Worm (Caenorhabditis elegans) whole organism, L4 larva: Measurements from ENCODE around the gene aakg-2.
A peak's percentile ranks its signal among the peaks of the same experiment; 100 is the strongest.
"Not testable (repeated sequence)": the region's sequence is repeated elsewhere in the genome, so short reads cannot be mapped to it uniquely, and the experiment has no call there.

Experiments
- F10B5.3 ChIP-seq: sonication (generic microtip); optimal IDR thresholded peaks from 2 replicates; lab custom pipeline; 2016; ENCODE audit warnings: mild to moderate bottlenecking, missing genetic modification characterization, missing compliant biosample characterization
- T26A8.4 ChIP-seq: fragments of 200-800 bp; sonication (Bioruptor generic); IDR thresholded peaks from 2 replicates; pipeline ENCODE4 v1.3.6; 2022; ENCODE audit warnings: missing genetic modification characterization, missing compliant biosample characterization
- Y105C5A.15 ChIP-seq: fragments of 200-800 bp; sonication (Bioruptor generic); IDR thresholded peaks from 2 replicates; pipeline ENCODE4 v1.3.6; 2022; ENCODE audit warnings: missing genetic modification characterization, missing compliant biosample characterization
- Y5F2A.4 ChIP-seq: fragments of 200-800 bp; sonication (Bioruptor generic); optimal IDR thresholded peaks from 2 replicates; lab custom pipeline; 2018; ENCODE audit warnings: mild to moderate bottlenecking, missing genetic modification characterization, missing compliant biosample characterization
- ZK546.5 ChIP-seq, 2 experiments: sonication (generic microtip); optimal IDR thresholded peaks; 2 replicates each; lab custom pipeline; 2017; ENCODE audit warnings: missing biosample characterization in 2 of 2, missing genetic modification characterization in 2 of 2
- aha-1 ChIP-seq: fragments of 150-350 bp; peaks from one replicate; lab custom pipeline; 2014; ENCODE audit warnings: missing biosample characterization, missing genetic modification characterization
- ceh-32 ChIP-seq: sonication (generic microtip); optimal IDR thresholded peaks from 2 replicates; lab custom pipeline; 2016; ENCODE audit warnings: mild to moderate bottlenecking, missing genetic modification characterization, missing compliant biosample characterization; ENCODE audit not compliant: poor library complexity
- ceh-82 ChIP-seq: sonication (generic microtip); optimal IDR thresholded peaks from 2 replicates; lab custom pipeline; 2017; ENCODE audit warnings: missing biosample characterization, missing genetic modification characterization
- ces-1 ChIP-seq: fragments of 150-350 bp; sonication (generic microtip); optimal IDR thresholded peaks from 4 replicates; lab custom pipeline; 2014; ENCODE audit warnings: missing biosample characterization, missing genetic modification reagents, missing genetic modification characterization
- ctbp-1 ChIP-seq: fragments of 200-800 bp; sonication (Bioruptor generic); IDR thresholded peaks from 2 replicates; pipeline ENCODE4 v1.3.6; 2022; ENCODE audit warnings: missing genetic modification reagents, missing genetic modification characterization, missing compliant biosample characterization
- daf-16 ChIP-seq, 3 experiments: sonication (generic microtip); optimal IDR thresholded peaks; 2 replicates each; lab custom pipeline; 2016 to 2017; ENCODE audit warnings: missing genetic modification characterization in 3 of 3, missing genetic modification reagents in 3 of 3, mild to moderate bottlenecking in 2 of 3, missing compliant biosample characterization in 2 of 3, missing biosample characterization in 1 of 3, moderate library complexity in 1 of 3
- daf-19 ChIP-seq: fragments of 200-800 bp; sonication (Bioruptor generic); conservative IDR thresholded peaks from 2 replicates; pipeline ENCODE4 v1.3.6; 2022; ENCODE audit warnings: missing genetic modification characterization, missing compliant biosample characterization
- dmd-6 ChIP-seq: fragments of 200-800 bp; sonication (Bioruptor generic); IDR thresholded peaks from 2 replicates; pipeline ENCODE4 v1.3.6; 2022; ENCODE audit warnings: missing genetic modification reagents, missing genetic modification characterization, missing compliant biosample characterization
- dmd-8 ChIP-seq: fragments of 200-800 bp; sonication (Bioruptor generic); IDR thresholded peaks from 2 replicates; pipeline ENCODE4 v1.3.6; 2022; ENCODE audit warnings: missing genetic modification characterization, missing compliant biosample characterization
- dmd-9 ChIP-seq: fragments of 200-800 bp; sonication (Bioruptor generic); IDR thresholded peaks from 2 replicates; pipeline ENCODE4 v1.3.6; 2022; ENCODE audit warnings: missing genetic modification reagents, missing genetic modification characterization, missing compliant biosample characterization
- hlh-11 ChIP-seq: fragments of 200-800 bp; sonication (Bioruptor generic); optimal IDR thresholded peaks from 2 replicates; lab custom pipeline; 2018; ENCODE audit warnings: mild to moderate bottlenecking, missing genetic modification characterization, missing compliant biosample characterization
- lin-1 ChIP-seq: fragments of 200-800 bp; sonication (Bioruptor generic); IDR thresholded peaks from 2 replicates; pipeline ENCODE4 v1.3.6; 2022; ENCODE audit warnings: missing genetic modification reagents, missing genetic modification characterization, missing compliant biosample characterization
- madf-5 ChIP-seq, 2 experiments: fragments of 200-800 bp; sonication (Bioruptor generic); IDR thresholded peaks; 2 replicates each; pipeline ENCODE4 v1.3.6; 2022; ENCODE audit warnings: missing compliant biosample characterization in 2 of 2, missing genetic modification characterization in 2 of 2
- nhr-11 ChIP-seq: fragments of 150-350 bp; optimal IDR thresholded peaks from 2 replicates; lab custom pipeline; 2014; ENCODE audit warnings: missing biosample characterization, missing genetic modification characterization
- nhr-28 ChIP-seq: fragments of 150-350 bp; optimal IDR thresholded peaks from 2 replicates; lab custom pipeline; 2014; ENCODE audit warnings: missing biosample characterization, missing genetic modification characterization
- nhr-48 ChIP-seq: sonication (generic microtip); optimal IDR thresholded peaks from 2 replicates; lab custom pipeline; 2016; ENCODE audit warnings: mild to moderate bottlenecking, missing genetic modification characterization, missing compliant biosample characterization
- set-16 ChIP-seq: fragments of 200-800 bp; sonication (Bioruptor generic); IDR thresholded peaks from 2 replicates; pipeline ENCODE4 v1.3.6; 2022; ENCODE audit warnings: missing genetic modification reagents, missing genetic modification characterization, missing compliant biosample characterization
- snpc-1.2 ChIP-seq: fragments of 200-800 bp; sonication (Bioruptor generic); IDR thresholded peaks from 2 replicates; pipeline ENCODE4 v1.3.6; 2022; ENCODE audit warnings: missing genetic modification reagents, missing genetic modification characterization, missing compliant biosample characterization
- spr-3 ChIP-seq: fragments of 200-800 bp; sonication (Bioruptor generic); optimal IDR thresholded peaks from 2 replicates; lab custom pipeline; 2018; ENCODE audit warnings: mild to moderate bottlenecking, missing genetic modification characterization, missing compliant biosample characterization
- unc-62 ChIP-seq, 3 experiments: fragments of 150-350 bp in 1 of 3; sonication (generic microtip); optimal IDR thresholded peaks in 2 of 3; peaks in 1 of 3; 1 replicate in 1 of 3; 2 replicates in 2 of 3; lab custom pipeline; 2014 to 2017; ENCODE audit warnings: missing biosample characterization in 3 of 3, missing genetic modification characterization in 3 of 3, missing genetic modification reagents in 3 of 3, missing genotype in 1 of 3
- vab-7 ChIP-seq: fragments of 200-800 bp; sonication (Bioruptor generic); IDR thresholded peaks from 2 replicates; pipeline ENCODE4 v1.3.6; 2022; ENCODE audit warnings: missing genetic modification reagents, missing genetic modification characterization, missing compliant biosample characterization
- zag-1 ChIP-seq: fragments of 150-350 bp; optimal IDR thresholded peaks from 2 replicates; lab custom pipeline; 2014; ENCODE audit warnings: missing biosample characterization, missing genetic modification characterization
- zfp-2 ChIP-seq: sonication (generic microtip); optimal IDR thresholded peaks from 2 replicates; lab custom pipeline; 2016; ENCODE audit warnings: mild to moderate bottlenecking, missing genetic modification characterization, missing compliant biosample characterization

aakg-2 gene

DNA sequence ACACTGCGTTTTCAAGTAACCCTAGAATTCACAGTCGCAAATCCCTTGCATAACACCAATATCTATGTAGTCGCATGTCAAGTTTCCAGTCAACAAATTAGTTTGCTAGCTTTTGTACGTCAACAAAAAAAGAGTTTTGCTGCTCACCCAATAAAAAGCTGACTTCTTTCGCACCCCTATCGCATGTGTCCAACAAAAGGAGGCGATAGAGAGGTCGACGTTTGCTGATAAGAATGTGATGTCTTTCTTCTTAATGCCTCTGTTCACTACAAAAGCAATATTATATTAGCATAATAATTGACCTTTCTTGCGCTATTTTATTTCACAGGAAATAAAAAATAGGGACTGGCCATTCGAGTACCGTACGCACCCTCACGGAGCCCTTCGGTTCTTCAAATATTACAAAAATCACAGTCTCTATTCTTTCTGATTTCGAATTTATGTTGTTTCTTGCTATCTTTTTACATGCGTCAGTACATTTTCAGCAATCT lies 8.8 kb downstream of the aakg-2 start, which contains the start of gene T20F7.3 (continued):
- no peak for TF ChIP-seq F10B5.3
- peak; percentile 54 for TF ChIP-seq nhr-28 (tag; lab: Kevin White, UChicago)
- TF ChIP-seq dmd-6 (GFP tag; lab: Robert Waterston, UW), result peak; percentile 10; the same call in 1 of the 2 replicates
- TF ChIP-seq nhr-48 (tag; lab: Kevin White, UChicago), result no peak
- no peak for TF ChIP-seq snpc-1.2 (GFP tag; lab: Robert Waterston, UW)
- peak; percentile 9 for TF ChIP-seq hlh-11 (tag; lab: Kevin White, UChicago)
- TF ChIP-seq madf-5 (GFP tag; IDR thresholded peaks at IDR 0.05; lab: Robert Waterston, UW), result no peak
- TF ChIP-seq Y105C5A.15 (GFP tag; lab: Robert Waterston, UW), result no peak
- TF ChIP-seq spr-3 (GFP tag; lab: Kevin White, UChicago), result no peak
- TF ChIP-seq ceh-82 (tag; lab: Kevin White, UChicago), result no peak
- no peak for TF ChIP-seq zag-1 (tag; lab: Kevin White, UChicago)
- no peak for TF ChIP-seq daf-19 (GFP tag; lab: Robert Waterston, UW)
- TF ChIP-seq aha-1 (tag; lab: Kevin White, UChicago), result no peak
- TF ChIP-seq daf-16 (GFP tag; optimal IDR thresholded peaks at IDR 0.05; lab: Kevin White, UChicago), result no peak
- TF ChIP-seq daf-16 (tag; optimal IDR thresholded peaks at IDR 0.05; lab: Kevin White, UChicago), result peak; percentile 51
- no peak for TF ChIP-seq lin-1

DNA sequence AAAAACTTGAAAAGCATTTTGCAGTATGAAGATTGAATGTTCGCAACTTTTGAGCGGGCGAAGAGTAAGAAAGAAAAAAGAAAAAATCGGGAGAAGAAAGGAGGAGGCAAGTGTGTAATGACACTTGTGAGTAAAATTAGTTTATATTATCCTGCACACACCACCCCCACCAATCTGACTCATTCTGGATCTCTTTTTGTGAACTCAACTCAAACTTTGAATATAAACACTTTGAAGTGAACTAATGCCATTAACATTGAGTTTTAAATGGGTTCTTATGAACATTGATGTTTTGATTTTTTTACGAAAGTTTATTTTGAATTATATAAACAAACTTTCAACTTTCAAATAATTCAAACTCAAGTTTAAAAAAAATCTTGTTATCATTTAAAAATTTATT lies 23.9 kb downstream of the aakg-2 start, which contains the start of gene F41G4.8:
F41G4.8 (minus strand) TSS at position 101 of the 400 bp plus-strand sequence.
- TF ChIP-seq Y5F2A.4 (no peak), ceh-32 (tag; lab: Kevin White, UChicago) (no peak), ZK546.5 (tag; optimal IDR thresholded peaks at IDR 0.05; lab: Kevin White, UChicago) (no peak), zfp-2 (tag; lab: Kevin White, UChicago) (no peak), dmd-8 (GFP tag; lab: Robert Waterston, UW) (no peak), ces-1 (GFP tag; lab: Kevin White, UChicago) (no peak), dmd-9 (GFP tag; lab: Robert Waterston, UW) (no peak)

DNA sequence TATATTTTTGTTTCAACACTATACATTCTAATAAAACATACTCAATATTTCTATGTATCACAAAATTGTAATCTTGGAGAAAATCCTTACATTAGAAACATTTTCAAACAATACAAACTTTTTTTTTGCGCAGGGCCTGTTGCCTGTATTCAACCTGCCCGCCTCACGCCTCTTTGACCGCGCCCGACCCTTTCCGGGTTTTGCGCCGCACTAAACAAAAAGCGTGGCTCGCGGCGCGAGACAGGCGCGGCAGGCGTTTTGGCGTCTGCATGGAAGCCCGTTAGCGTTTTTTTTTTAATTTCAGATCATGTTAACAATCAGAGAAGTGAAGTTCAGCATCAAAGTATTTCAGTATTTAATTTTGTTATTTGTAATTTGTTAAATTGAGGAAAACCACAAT lies 25.9 kb downstream of the aakg-2 start:
- peak; percentile 69 for TF ChIP-seq set-16 (GFP tag; lab: Robert Waterston, UW)
- no peak for TF ChIP-seq daf-16 (GFP tag; optimal IDR thresholded peaks at IDR 0.05; lab: Kevin White, UChicago)
- TF ChIP-seq daf-16 (tag; optimal IDR thresholded peaks at IDR 0.05; lab: Kevin White, UChicago), result no peak

DNA sequence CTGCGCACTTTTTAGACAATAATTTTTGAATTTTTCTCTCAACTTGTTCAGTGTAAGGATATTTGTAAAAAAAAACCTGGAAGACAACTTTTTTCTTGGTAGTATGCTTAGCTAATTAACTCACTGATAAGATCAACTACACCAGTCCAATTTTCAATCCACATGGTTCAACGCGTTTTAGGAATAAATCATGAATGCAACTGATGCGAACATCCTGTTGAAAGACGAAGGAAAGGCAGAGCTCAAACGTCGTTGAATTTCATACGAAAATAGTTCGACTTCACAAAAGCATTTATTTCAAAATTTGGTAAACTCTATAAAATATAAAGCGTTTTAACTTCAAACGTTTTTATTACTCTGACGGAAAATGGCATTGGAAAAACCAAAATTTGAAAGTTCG lies 28.1 kb downstream of the aakg-2 start, which contains the start of gene dyla-1:
dyla-1 (plus strand) TSS at position 301 of the 400 bp plus-strand sequence.
- no peak for TF ChIP-seq vab-7 (GFP tag; lab: Robert Waterston, UW)
- TF ChIP-seq unc-62 (GFP tag; optimal IDR thresholded peaks at IDR 0.05 in 1 of 2; lab: Kevin White, UChicago), result peak in 1 of 2 experiments; percentile 42
- no peak for TF ChIP-seq unc-62 (tag; optimal IDR thresholded peaks at IDR 0.05; lab: Kevin White, UChicago)

- no peak for TF ChIP-seq T26A8.4 (GFP tag; lab: Robert Waterston, UW)
- TF ChIP-seq ctbp-1, result no peak
- TF ChIP-seq aha-1 (tag; lab: Kevin White, UChicago), result peak; percentile 57
- TF ChIP-seq, all 104 proteins: peak for 1
Observed at ce11 chrX:16836304-16836703, 32.5 kb downstream of the aakg-2 start, which contains the start of gene F41G4.7. F41G4.7 (minus strand) TSS chrX:16836404.

- not testable (repeated sequence) for TF ChIP-seq madf-5 (GFP tag; IDR thresholded peaks at IDR 0.05; lab: Robert Waterston, UW); dmd-6 (GFP tag; lab: Robert Waterston, UW); nhr-11 (tag; lab: Kevin White, UChicago)
Observed at ce11 chrX:16834691-16835090, 34.1 kb downstream of the aakg-2 start, which contains the start of gene F41G4.13. F41G4.13 (minus strand) TSS chrX:16834791.
